Worm (Caenorhabditis elegans): ENCODE data around the gene F10C1.23.

- no peak for TF ChIP-seq elt-1 (tag; optimal IDR thresholded peaks at IDR 0.05)
- no peak for TF ChIP-seq nhr-12 (tag; optimal IDR thresholded peaks at IDR 0.05)
- no peak for TF ChIP-seq nhr-76 (tag; optimal IDR thresholded peaks at IDR 0.05)
- TF ChIP-seq unc-39 (tag; optimal IDR thresholded peaks at IDR 0.05): no peak
- TF ChIP-seq ceh-82 (tag; optimal IDR thresholded peaks at IDR 0.05): no peak
- no peak for TF ChIP-seq nfya-1 (tag; optimal IDR thresholded peaks at IDR 0.05; ENCODE audit: insufficient read depth)
- no peak for TF ChIP-seq nhr-237 (tag; optimal IDR thresholded peaks at IDR 0.05)
Measured at ce11 chrII:5797348-5797977, 39.6 kb downstream of the F10C1.23 start, which contains the start of the genes msp-63 and msp-142.

Data from whole organism, L3 larva.